Fruit fly (Drosophila melanogaster): Measurements from ENCODE around the gene CG33080.

CG33080 gene

dm6 chrX:5689417-5690215 is 28.0 kb downstream of the CG33080 start, which contains the start of the genes PGAP1 and cv (continued):
- TF ChIP-seq salm (tag; optimal IDR thresholded peaks at IDR 0.05), result no peak
- TF ChIP-seq luna (GFP tag; optimal IDR thresholded peaks at IDR 0.05), result no peak
- no peak for TF ChIP-seq ftz-f1 (GFP tag; optimal IDR thresholded peaks at IDR 0.05)
- TF ChIP-seq Dll (GFP tag; IDR thresholded peaks at IDR 0.05; ENCODE audit: partially characterized antibody), result peak; percentile 79
- peak; percentile 79 for TF ChIP-seq ato (GFP tag; IDR thresholded peaks at IDR 0.05; ENCODE audit: partially characterized antibody)
- no peak for TF ChIP-seq CG12299 (tag; optimal IDR thresholded peaks at IDR 0.05)
- peak; percentile 75 for TF ChIP-seq Ets65A (GFP tag)
- TF ChIP-seq hbn (GFP tag; IDR thresholded peaks at IDR 0.05; ENCODE audit: partially characterized antibody), result peak; percentile 64
- peak; percentile 85 for TF ChIP-seq kni (GFP tag; optimal IDR thresholded peaks at IDR 0.05)
- TF ChIP-seq gcm (GFP tag; optimal IDR thresholded peaks at IDR 0.05), result no peak
- no peak for TF ChIP-seq CG17385 (GFP tag; optimal IDR thresholded peaks at IDR 0.05)
- no peak for TF ChIP-seq sens-2 (GFP tag; IDR thresholded peaks at IDR 0.05)
- TF ChIP-seq Camta (GFP tag; optimal IDR thresholded peaks at IDR 0.05), result peak; percentile 6
- no peak for TF ChIP-seq CG13123 (GFP tag; optimal IDR thresholded peaks at IDR 0.05)
- TF ChIP-seq CG16863 (GFP tag; optimal IDR thresholded peaks at IDR 0.05), result peak; percentile 99
- peak; percentile 30 for TF ChIP-seq Meics (GFP tag; optimal IDR thresholded peaks at IDR 0.05)

- TF ChIP-seq CG14710 (tag; optimal IDR thresholded peaks at IDR 0.05) (no peak), CG10654 (GFP tag; optimal IDR thresholded peaks at IDR 0.05) (no peak), kay (GFP tag; optimal IDR thresholded peaks at IDR 0.05) (no peak), CG14050 (GFP tag; IDR thresholded peaks at IDR 0.05) (no peak), fd96Cb (tag; optimal IDR thresholded peaks at IDR 0.05) (no peak), CG4328 (GFP tag; optimal IDR thresholded peaks at IDR 0.05) (no peak), dysf (GFP tag; IDR thresholded peaks at IDR 0.05) (no peak), CG17612 (GFP tag; IDR thresholded peaks at IDR 0.05) (no peak), Meics (GFP tag; optimal IDR thresholded peaks at IDR 0.05) (no peak), CG10366 (GFP tag; IDR thresholded peaks at IDR 0.05) (no peak), BEAF-32 (GFP tag; optimal IDR thresholded peaks at IDR 0.05) (no peak), CG13424 (tag; optimal IDR thresholded peaks at IDR 0.05) (no peak)
Measured at dm6 chrX:5682940-5683339, 34.6 kb downstream of the CG33080 start, which contains the start of gene CG42449. CG42449 (plus strand) TSS chrX:5683240.

dm6 chrX:5679933-5680667 is 37.5 kb downstream of the CG33080 start, which contains the start of the genes Tre1 and Gr5a:
Tre1 (minus strand) TSS chrX:5679977.
Gr5a (plus strand) TSS chrX:5680617.
- TF ChIP-seq CG1792 (GFP tag; optimal IDR thresholded peaks at IDR 0.05) (no peak), CG12659 (GFP tag; optimal IDR thresholded peaks at IDR 0.05) (no peak), CG4282 (GFP tag; optimal IDR thresholded peaks at IDR 0.05) (no peak), Hmr (GFP tag; optimal IDR thresholded peaks at IDR 0.05) (no peak), p53 (GFP tag; optimal IDR thresholded peaks at IDR 0.05) (no peak), oc (tag; optimal IDR thresholded peaks at IDR 0.05) (peak; percentile 31), Rfx (GFP tag; IDR thresholded peaks at IDR 0.05) (no peak), ken (GFP tag; IDR thresholded peaks at IDR 0.05) (no peak), Ada2b (GFP tag; IDR thresholded peaks at IDR 0.05) (no peak), az2 (GFP tag; optimal IDR thresholded peaks at IDR 0.05) (no peak), CG14860 (GFP tag; IDR thresholded peaks at IDR 0.05; ENCODE audit: partially characterized antibody) (no peak), CG13624 (GFP tag; optimal IDR thresholded peaks at IDR 0.05) (no peak), peb (GFP tag; IDR thresholded peaks at IDR 0.05) (no peak), Ptx1 (GFP tag; IDR thresholded peaks at IDR 0.05) (no peak), CG8478 (optimal IDR thresholded peaks at IDR 0.05) (no peak), CG4360 (GFP tag; IDR thresholded peaks at IDR 0.05) (0 out of 2 replicates have a peak, but pooled peaks have one; percentile 43), Ets97D (GFP tag; optimal IDR thresholded peaks at IDR 0.05) (no peak), zen (tag; optimal IDR thresholded peaks at IDR 0.05) (no peak), sd (tag; optimal IDR thresholded peaks at IDR 0.05) (no peak), Lpt (GFP tag; optimal IDR thresholded peaks at IDR 0.05) (no peak), Optix (GFP tag; IDR thresholded peaks at IDR 0.05) (no peak)

Measured in whole organism, embryonic.